Worm (Caenorhabditis elegans): ENCODE data around the gene sir-2.2.

- TF ChIP-seq pha-2 (tag; optimal IDR thresholded peaks at IDR 0.05) (no peak), hlh-13 (GFP tag; optimal IDR thresholded peaks at IDR 0.05) (no peak), ama-1 (optimal IDR thresholded peaks at IDR 0.05) (no peak), K02D7.2 (tag; optimal IDR thresholded peaks at IDR 0.05) (no peak), F13H6.1 (tag; optimal IDR thresholded peaks at IDR 0.05) (no peak), dmd-4 (tag; optimal IDR thresholded peaks at IDR 0.05; ENCODE audit: borderline replicate concordance) (no peak)
Measured at ce11 chrX:13368283-13368682, 40.4 kb downstream of the sir-2.2 start.
